Fruit fly (Drosophila melanogaster): ENCODE measurements around the gene gdl-ORF39.

DNA sequence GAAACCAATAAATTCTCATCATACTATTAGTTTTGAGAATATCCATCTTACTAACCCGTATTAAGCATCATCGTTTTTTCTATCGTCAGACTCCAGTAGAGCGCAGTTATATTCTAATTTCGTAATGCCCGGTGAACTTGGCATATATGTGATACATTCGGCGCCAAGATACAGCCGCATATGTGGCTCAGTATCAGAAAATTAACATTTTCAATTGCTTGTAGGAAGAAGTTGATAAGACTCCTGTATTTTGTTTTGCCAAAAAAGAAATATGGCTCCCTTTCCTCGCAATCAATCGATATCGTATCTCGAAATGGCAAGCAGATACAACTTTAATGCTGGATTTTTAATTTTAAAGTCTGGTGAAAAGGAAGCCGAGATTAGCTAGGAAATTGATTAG lies 15.9 kb downstream of the gdl-ORF39 start, which contains the start of gene CG33986:
- TF ChIP-seq CTCF (optimal IDR thresholded peaks at IDR 0.05) = no peak
- TF ChIP-seq CG8478 (optimal IDR thresholded peaks at IDR 0.05) = no peak
